Fruit fly (Drosophila melanogaster): ENCODE results near the gene CG7215.

The CG7215 gene

dm6 chr3R:18185385-18185784, 18.3 kb upstream of the CG7215 start, which contains the start of the genes Arp5 and CG7208 (continued):
- peak; percentile 79 for TF ChIP-seq grau (tag; optimal IDR thresholded peaks at IDR 0.05)
- peak; percentile 42 for TF ChIP-seq cwo (GFP tag; optimal IDR thresholded peaks at IDR 0.05)
- peak; percentile 62 for TF ChIP-seq Ptx1 (GFP tag; IDR thresholded peaks at IDR 0.05)
- TF ChIP-seq CG12391 (tag; optimal IDR thresholded peaks at IDR 0.05) = peak; percentile 82
- peak; percentile 70 for TF ChIP-seq CG13624 (GFP tag; optimal IDR thresholded peaks at IDR 0.05)
- peak; percentile 56 for TF ChIP-seq lbe (GFP tag; optimal IDR thresholded peaks at IDR 0.05)
- no peak for TF ChIP-seq emc (GFP tag; optimal IDR thresholded peaks at IDR 0.05)
- peak; percentile 63 for TF ChIP-seq CG9817 (tag; optimal IDR thresholded peaks at IDR 0.05)
- peak; percentile 56 for TF ChIP-seq Ssrp (tag; optimal IDR thresholded peaks at IDR 0.05)
- no peak for TF ChIP-seq hkb (optimal IDR thresholded peaks at IDR 0.05)
- peak; percentile 62 for TF ChIP-seq hkb (GFP tag; IDR thresholded peaks at IDR 0.05)
- TF ChIP-seq vfl (GFP tag; optimal IDR thresholded peaks at IDR 0.05) = peak; percentile 54
- TF ChIP-seq org-1 (GFP tag; optimal IDR thresholded peaks at IDR 0.05) = no peak
- peak; percentile 36; the same call in 1 of the 2 replicates for TF ChIP-seq Ada2b (GFP tag; IDR thresholded peaks at IDR 0.05)
- peak; percentile 30 for TF ChIP-seq CG3407 (GFP tag; optimal IDR thresholded peaks at IDR 0.05)
- peak; percentile 8; the same call in 1 of the 3 replicates for TF ChIP-seq ase (GFP tag; IDR thresholded peaks at IDR 0.05)
- TF ChIP-seq CG30431 (GFP tag; optimal IDR thresholded peaks at IDR 0.05) = peak; percentile 5
- peak; percentile 53 for TF ChIP-seq CG10979 (tag; optimal IDR thresholded peaks at IDR 0.05)
- peak in 1 of 2 experiments; percentile 44 for TF ChIP-seq Hr51 (GFP tag; optimal IDR thresholded peaks at IDR 0.05)
- peak; percentile 11 for TF ChIP-seq Mes4 (GFP tag; optimal IDR thresholded peaks at IDR 0.05)
- TF ChIP-seq CG11560 (tag; IDR thresholded peaks at IDR 0.05) = no peak; the same call in 2 of the 3 replicates
- peak; percentile 34 for TF ChIP-seq CG4820 (GFP tag; optimal IDR thresholded peaks at IDR 0.05)
- TF ChIP-seq CG7556 (GFP tag; optimal IDR thresholded peaks at IDR 0.05) = peak; percentile 60
- TF ChIP-seq scrt (GFP tag; optimal IDR thresholded peaks at IDR 0.05) = peak; percentile 55
- no peak for TF ChIP-seq CG11723 (GFP tag; optimal IDR thresholded peaks at IDR 0.05)
- peak; percentile 45; the same call in 1 of the 2 replicates for TF ChIP-seq CG14441 (GFP tag; IDR thresholded peaks at IDR 0.05)
- peak; percentile 72 to 85 for TF ChIP-seq dpn (GFP tag; optimal IDR thresholded peaks at IDR 0.05)
- TF ChIP-seq Six4 (GFP tag; optimal IDR thresholded peaks at IDR 0.05) = peak; percentile 40
- peak; percentile 86 for TF ChIP-seq CG14710 (tag; optimal IDR thresholded peaks at IDR 0.05)
- no peak for TF ChIP-seq CG8478 (optimal IDR thresholded peaks at IDR 0.05)
- peak; percentile 61; the same call in 1 of the 2 replicates for TF ChIP-seq lmd (GFP tag; IDR thresholded peaks at IDR 0.05)
- TF ChIP-seq zfh2 (GFP tag; optimal IDR thresholded peaks at IDR 0.05) = peak; percentile 63
- peak; percentile 71 for TF ChIP-seq fd3F (GFP tag; optimal IDR thresholded peaks at IDR 0.05)
- TF ChIP-seq B-H2 (GFP tag; optimal IDR thresholded peaks at IDR 0.05) = peak; percentile 71
- TF ChIP-seq CkIIα-i1 (GFP tag; IDR thresholded peaks at IDR 0.05) = no peak
- peak; percentile 72 for TF ChIP-seq CG34376 (GFP tag; optimal IDR thresholded peaks at IDR 0.05)
- peak; percentile 69 for TF ChIP-seq CG9215 (GFP tag; IDR thresholded peaks at IDR 0.05)
- no peak for TF ChIP-seq nau (GFP tag; optimal IDR thresholded peaks at IDR 0.05)
- TF ChIP-seq CG4404 (GFP tag; IDR thresholded peaks at IDR 0.05) = peak; percentile 48; the same call in 1 of the 2 replicates
- TF ChIP-seq Meics (GFP tag; optimal IDR thresholded peaks at IDR 0.05) = peak; percentile 85
- peak; percentile 98 for TF ChIP-seq CG15514 (GFP tag; optimal IDR thresholded peaks at IDR 0.05)
- TF ChIP-seq CG18262 (tag; optimal IDR thresholded peaks at IDR 0.05) = peak; percentile 71
- TF ChIP-seq Optix (GFP tag; IDR thresholded peaks at IDR 0.05) = no peak
- peak; percentile 74 for TF ChIP-seq bcd (GFP tag; optimal IDR thresholded peaks at IDR 0.05)
- TF ChIP-seq HLHmδ (GFP tag; optimal IDR thresholded peaks at IDR 0.05) = no peak
- TF ChIP-seq Neu2 (GFP tag; optimal IDR thresholded peaks at IDR 0.05; ENCODE audit: borderline replicate concordance) = no peak
- TF ChIP-seq sna (GFP tag; IDR thresholded peaks at IDR 0.05; ENCODE audit: partially characterized antibody) = peak; percentile 64; the same call in 1 of the 2 replicates
- peak; percentile 69 for TF ChIP-seq CG13424 (tag; optimal IDR thresholded peaks at IDR 0.05)
- TF ChIP-seq sqz (GFP tag; optimal IDR thresholded peaks at IDR 0.05) = no peak
- TF ChIP-seq CG34422 (GFP tag; IDR thresholded peaks at IDR 0.05) = peak; percentile 63; the same call in 1 of the 3 replicates
- TF ChIP-seq CG1529 (GFP tag; optimal IDR thresholded peaks at IDR 0.05) = peak; percentile 47
